Worm (Caenorhabditis elegans) whole organism, L2 larva: ENCODE measurements around the gene spp-31.

Experiments
- C34F6.9 ChIP-seq: fragments of 150-350 bp; optimal IDR thresholded peaks from 2 replicates; lab custom pipeline; 2014; ENCODE audit warnings: missing biosample characterization, missing genetic modification characterization
- F13H6.1 ChIP-seq: sonication (generic microtip); optimal IDR thresholded peaks from 2 replicates; lab custom pipeline; 2016; ENCODE audit warnings: missing genetic modification characterization, missing compliant biosample characterization
- Y55F3AM.14 ChIP-seq: fragments of 200-800 bp; sonication (Bioruptor generic); optimal IDR thresholded peaks from 2 replicates; lab custom pipeline; 2018; ENCODE audit warnings: mild to moderate bottlenecking, missing genetic modification characterization, missing compliant biosample characterization
- ZK546.5 ChIP-seq: sonication (generic microtip); optimal IDR thresholded peaks from 2 replicates; lab custom pipeline; 2017; ENCODE audit warnings: missing biosample characterization, missing genetic modification characterization
- aly-2 ChIP-seq: fragments of 150-350 bp; optimal IDR thresholded peaks from 2 replicates; lab custom pipeline; 2014; ENCODE audit warnings: missing biosample characterization, missing genetic modification characterization
- ama-1 ChIP-seq: fragments of 150-350 bp; optimal IDR thresholded peaks from 2 replicates; lab custom pipeline; 2018; ENCODE audit warnings: inconsistent platforms
- ceh-16 ChIP-seq: fragments of 150-350 bp; optimal IDR thresholded peaks from 2 replicates; lab custom pipeline; 2014; ENCODE audit warnings: missing biosample characterization, missing genetic modification characterization
- ceh-82 ChIP-seq: fragments of 150-350 bp; optimal IDR thresholded peaks from 2 replicates; lab custom pipeline; 2014; ENCODE audit warnings: missing biosample characterization, missing genetic modification characterization
- crh-2 ChIP-seq: sonication (generic microtip); optimal IDR thresholded peaks from 2 replicates; lab custom pipeline; 2017; ENCODE audit warnings: missing biosample characterization, missing genetic modification characterization
- egl-27 ChIP-seq: sonication (generic microtip); optimal IDR thresholded peaks from 3 replicates; lab custom pipeline; 2017; ENCODE audit warnings: missing biosample characterization, missing genetic modification reagents, missing genetic modification characterization
- elt-1 ChIP-seq: fragments of 150-350 bp; optimal IDR thresholded peaks from 2 replicates; lab custom pipeline; 2014; ENCODE audit warnings: missing biosample characterization, missing genetic modification characterization
- fos-1 ChIP-seq: fragments of 150-350 bp; optimal IDR thresholded peaks from 2 replicates; lab custom pipeline; 2014; ENCODE audit warnings: missing biosample characterization, missing genetic modification characterization
- gmeb-1 ChIP-seq: fragments of 150-350 bp; optimal IDR thresholded peaks from 2 replicates; lab custom pipeline; 2014; ENCODE audit warnings: missing biosample characterization, missing genetic modification characterization
- mab-5 ChIP-seq: fragments of 150-350 bp; optimal IDR thresholded peaks from 2 replicates; lab custom pipeline; 2014; ENCODE audit warnings: missing biosample characterization, missing genetic modification characterization
- mbf-1 ChIP-seq: sonication (generic microtip); optimal IDR thresholded peaks from 2 replicates; lab custom pipeline; 2017; ENCODE audit warnings: missing biosample characterization, missing genetic modification characterization
- mdl-1 ChIP-seq, 2 experiments: fragments of 150-350 bp in 1 of 2; sonication (generic microtip) in 1 of 2; optimal IDR thresholded peaks; 2 replicates each; lab custom pipeline; 2017; ENCODE audit warnings: missing biosample characterization in 2 of 2, missing genetic modification characterization in 2 of 2
- nhr-10 ChIP-seq: sonication (generic microtip); optimal IDR thresholded peaks from 2 replicates; lab custom pipeline; 2017; ENCODE audit warnings: missing biosample characterization, missing genetic modification characterization
- nhr-11 ChIP-seq: fragments of 150-350 bp; optimal IDR thresholded peaks from 2 replicates; lab custom pipeline; 2014; ENCODE audit warnings: missing biosample characterization, missing genetic modification characterization
- nhr-12 ChIP-seq: fragments of 150-350 bp; optimal IDR thresholded peaks from 2 replicates; lab custom pipeline; 2014; ENCODE audit warnings: missing biosample characterization, missing genetic modification characterization
- nhr-129 ChIP-seq: fragments of 150-350 bp; optimal IDR thresholded peaks from 2 replicates; lab custom pipeline; 2014; ENCODE audit warnings: missing biosample characterization, missing genetic modification characterization
- nhr-21 ChIP-seq: fragments of 150-350 bp; optimal IDR thresholded peaks from 2 replicates; lab custom pipeline; 2014; ENCODE audit warnings: missing biosample characterization, missing genetic modification characterization
- nhr-237 ChIP-seq: fragments of 150-350 bp; optimal IDR thresholded peaks from 2 replicates; lab custom pipeline; 2014; ENCODE audit warnings: missing biosample characterization, missing genetic modification characterization
- nhr-25 ChIP-seq: fragments of 150-350 bp; sonication (generic microtip); optimal IDR thresholded peaks from 3 replicates; lab custom pipeline; 2014; ENCODE audit warnings: missing biosample characterization, missing genetic modification characterization
- nhr-6 ChIP-seq: fragments of 150-350 bp; optimal IDR thresholded peaks from 2 replicates; lab custom pipeline; 2014; ENCODE audit warnings: missing biosample characterization, missing genetic modification characterization
- nhr-77 ChIP-seq: fragments of 150-350 bp; optimal IDR thresholded peaks from 2 replicates; lab custom pipeline; 2014; ENCODE audit warnings: missing biosample characterization, missing genetic modification characterization
- peb-1 ChIP-seq: fragments of 150-350 bp; optimal IDR thresholded peaks from 2 replicates; lab custom pipeline; 2014; ENCODE audit warnings: missing biosample characterization, missing genetic modification characterization
- skn-1 ChIP-seq: sonication (generic microtip); optimal IDR thresholded peaks from 2 replicates; lab custom pipeline; 2017; ENCODE audit warnings: missing biosample characterization, missing genetic modification characterization
- sma-3 ChIP-seq: sonication (generic microtip); optimal IDR thresholded peaks from 2 replicates; lab custom pipeline; 2016; ENCODE audit warnings: missing genetic modification reagents, missing genetic modification characterization, missing compliant biosample characterization
- snpc-4 ChIP-seq: fragments of 150-350 bp; optimal IDR thresholded peaks from 2 replicates; lab custom pipeline; 2014; ENCODE audit warnings: missing biosample characterization, missing genetic modification characterization
- unc-39 ChIP-seq: fragments of 150-350 bp; optimal IDR thresholded peaks from 2 replicates; lab custom pipeline; 2014; ENCODE audit warnings: missing biosample characterization, missing genetic modification characterization
- unc-55 ChIP-seq: fragments of 150-350 bp; sonication (generic microtip); optimal IDR thresholded peaks from 3 replicates; lab custom pipeline; 2014; ENCODE audit warnings: missing biosample characterization, missing genetic modification reagents, missing genetic modification characterization
- unc-62 ChIP-seq: fragments of 150-350 bp; optimal IDR thresholded peaks from 2 replicates; lab custom pipeline; 2014; ENCODE audit warnings: missing biosample characterization, missing genetic modification reagents, missing genetic modification characterization
- ztf-1 ChIP-seq: fragments of 200-800 bp; sonication (Bioruptor generic); conservative IDR thresholded peaks from 2 replicates; pipeline ENCODE4 v1.3.6; 2022; ENCODE audit warnings: missing genetic modification characterization, missing compliant biosample characterization
- ztf-11 ChIP-seq: sonication (generic microtip); optimal IDR thresholded peaks from 2 replicates; lab custom pipeline; 2017; ENCODE audit warnings: missing biosample characterization, missing genetic modification characterization
- ztf-4 ChIP-seq: fragments of 150-350 bp; optimal IDR thresholded peaks from 2 replicates; lab custom pipeline; 2014; ENCODE audit warnings: missing biosample characterization, missing genetic modification characterization

Gene spp-31

DNA sequence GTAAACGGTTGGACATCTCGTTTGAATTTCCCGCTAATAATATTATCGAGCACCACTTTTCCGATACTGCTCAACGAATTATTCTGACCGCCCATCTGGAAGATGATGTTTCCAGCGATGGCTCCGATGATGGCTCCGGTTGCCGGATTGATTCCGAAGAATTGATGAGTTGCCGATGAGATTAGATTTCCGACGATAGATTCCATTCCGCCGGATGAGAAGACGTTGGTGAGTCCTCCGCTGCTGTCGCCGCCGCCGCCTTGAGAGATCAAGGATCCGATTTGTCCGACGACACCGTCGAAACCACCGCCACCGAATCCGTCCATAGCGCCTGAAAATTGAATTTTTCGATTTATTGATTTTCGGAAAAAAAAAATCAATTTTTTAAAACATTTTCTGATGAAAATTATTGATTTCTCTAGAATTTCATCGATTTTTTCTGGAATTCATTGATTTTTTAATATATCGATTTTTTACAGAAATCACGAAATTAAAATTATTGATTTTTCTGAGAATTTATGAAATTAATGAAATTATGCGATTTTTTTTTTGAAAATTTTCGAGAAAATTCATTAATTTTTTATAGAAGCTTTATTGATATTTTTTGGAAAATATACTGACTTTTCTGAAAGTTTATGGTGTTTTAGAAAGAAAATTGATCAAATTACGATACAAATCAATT is 37.8 kb downstream of the spp-31 start:
- TF ChIP-seq mbf-1 (tag; lab: Kevin White, UChicago) (no peak), nhr-10 (tag; lab: Kevin White, UChicago) (no peak), ceh-82 (tag; lab: Kevin White, UChicago) (no peak), crh-2 (tag; lab: Kevin White, UChicago) (no peak), fos-1 (tag; lab: Kevin White, UChicago) (no peak), elt-1 (tag; lab: Kevin White, UChicago) (no peak), ama-1 (lab: Kevin White, UChicago) (no peak), ZK546.5 (tag; lab: Kevin White, UChicago) (no peak), gmeb-1 (tag; lab: Kevin White, UChicago) (no peak), nhr-129 (tag; lab: Kevin White, UChicago) (no peak), egl-27 (tag; lab: Kevin White, UChicago) (no peak), C34F6.9 (no peak), ztf-11 (no peak), nhr-11 (tag; lab: Kevin White, UChicago) (no peak)

DNA sequence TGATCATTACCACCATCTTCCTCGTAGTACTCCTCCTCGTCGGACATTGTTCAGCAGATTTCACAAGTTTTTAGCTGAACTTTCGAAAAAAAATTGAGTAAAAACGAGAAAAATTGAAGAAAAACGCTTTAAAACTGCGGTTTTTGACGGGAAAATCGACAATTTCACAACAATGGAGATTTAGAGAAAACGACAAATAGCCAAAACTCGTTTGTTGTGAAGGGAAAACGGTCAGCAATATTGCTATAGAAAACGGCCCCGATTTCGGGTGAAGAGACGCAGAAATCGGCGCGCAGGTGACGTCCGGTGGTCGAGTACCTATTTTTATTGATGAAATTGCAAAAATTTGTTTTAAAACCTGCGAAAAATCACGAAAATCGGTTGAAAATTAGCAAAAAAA is 39.6 kb downstream of the spp-31 start, which contains the start of gene clp-7:
TSS of gene clp-7 (minus strand) at position 47 of the 400 bp plus-strand sequence.
- no peak for TF ChIP-seq nhr-12 (tag; lab: Kevin White, UChicago)
- no peak for TF ChIP-seq egl-27 (tag; lab: Kevin White, UChicago)
- peak; percentile 24 for TF ChIP-seq nhr-25 (tag; lab: Kevin White, UChicago)
- TF ChIP-seq nhr-237 (tag; lab: Kevin White, UChicago): no peak

DNA sequence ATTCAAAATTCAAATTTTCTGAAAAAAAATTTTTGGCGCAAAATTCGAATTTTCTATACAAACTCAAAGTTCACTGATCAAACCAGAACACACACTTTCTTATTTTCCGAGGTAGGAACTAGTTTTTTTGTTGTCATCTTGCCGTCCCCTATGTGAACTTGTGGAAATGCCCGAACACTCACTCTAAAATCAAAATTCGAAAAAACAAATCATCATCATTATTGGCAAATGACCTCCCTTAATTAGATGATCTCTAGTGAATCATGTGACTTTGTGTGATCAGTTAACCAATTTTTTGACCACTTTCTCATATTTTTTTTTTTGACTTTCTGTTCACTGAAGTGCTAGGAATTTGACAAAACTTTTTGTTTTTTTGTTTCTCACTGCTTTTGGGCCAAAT is 46.1 kb downstream of the spp-31 start:
- peak; percentile 9 for TF ChIP-seq sma-3 (GFP tag; lab: Kevin White, UChicago)
- peak; percentile 31 for TF ChIP-seq nhr-25 (tag; lab: Kevin White, UChicago)
- no peak for TF ChIP-seq peb-1 (tag; lab: Kevin White, UChicago)
- no peak for TF ChIP-seq nhr-21 (tag; lab: Kevin White, UChicago)

DNA sequence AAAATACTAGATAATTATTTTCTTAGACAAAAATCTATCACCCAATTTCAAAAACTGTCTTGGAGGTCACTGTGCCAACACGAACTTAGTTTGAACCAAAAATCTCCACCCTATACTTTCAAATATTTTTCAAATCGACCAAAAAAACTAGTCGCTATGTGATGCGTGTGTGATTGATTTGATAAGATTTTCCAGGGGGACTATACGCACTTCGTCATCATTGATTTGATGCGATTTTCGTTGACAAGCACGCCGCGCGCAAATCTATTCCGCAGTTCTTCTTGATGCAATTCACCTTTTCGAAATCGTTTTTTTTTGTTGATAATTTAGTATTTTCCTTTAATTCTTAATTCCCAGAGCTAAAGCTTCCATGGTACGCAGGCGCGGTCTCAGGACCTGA is 47.1 kb downstream of the spp-31 start:
- TF ChIP-seq nhr-237 (tag; lab: Kevin White, UChicago) (no peak), nhr-11 (tag; lab: Kevin White, UChicago) (no peak), snpc-4 (tag; lab: Kevin White, UChicago) (no peak), skn-1 (tag; lab: Kevin White, UChicago) (no peak), nhr-25 (tag; lab: Kevin White, UChicago) (peak; percentile 1), mab-5 (tag; lab: Kevin White, UChicago) (no peak), Y55F3AM.14 (no peak), nhr-6 (tag; lab: Kevin White, UChicago) (no peak), mdl-1 (tag; optimal IDR thresholded peaks at IDR 0.05; lab: Kevin White, UChicago) (no peak), crh-2 (tag; lab: Kevin White, UChicago) (no peak), ceh-16 (no peak), aly-2 (tag; lab: Kevin White, UChicago) (no peak), egl-27 (tag; lab: Kevin White, UChicago) (no peak), gmeb-1 (tag; lab: Kevin White, UChicago) (no peak), F13H6.1 (tag; lab: Kevin White, UChicago) (no peak), sma-3 (GFP tag; lab: Kevin White, UChicago) (peak; percentile 17), ztf-4 (tag; lab: Kevin White, UChicago) (no peak), nhr-129 (tag; lab: Kevin White, UChicago) (no peak), ztf-1 (GFP tag; lab: Robert Waterston, UW) (no peak), unc-55 (GFP tag; lab: Kevin White, UChicago) (no peak), unc-62 (GFP tag; lab: Kevin White, UChicago) (no peak), fos-1 (tag; lab: Kevin White, UChicago) (peak; percentile 8), ZK546.5 (tag; lab: Kevin White, UChicago) (no peak), nhr-77 (tag; lab: Kevin White, UChicago) (no peak), ztf-11 (no peak), unc-39 (no peak)
- TF ChIP-seq, all 48 proteins: peak for 3
